Worm (Caenorhabditis elegans): ENCODE data around the gene fndc-1.

Gene fndc-1

ce11 chrII:11205783-11206182, 31.3 kb downstream of the fndc-1 start:
- TF ChIP-seq W03F9.2 (tag; optimal IDR thresholded peaks at IDR 0.05) (no peak), him-1 (tag; optimal IDR thresholded peaks at IDR 0.05) (no peak), dao-5 (tag; optimal IDR thresholded peaks at IDR 0.05) (no peak)

ce11 chrII:11204731-11205130, 32.4 kb downstream of the fndc-1 start:
- no peak for TF ChIP-seq W03F9.2 (tag; optimal IDR thresholded peaks at IDR 0.05)
- no peak for TF ChIP-seq him-1 (tag; optimal IDR thresholded peaks at IDR 0.05)
- TF ChIP-seq dao-5 (tag; optimal IDR thresholded peaks at IDR 0.05) = no peak

ce11 chrII:11202581-11203271, 34.4 kb downstream of the fndc-1 start, which contains the start of gene srap-1:
srap-1 (plus strand) TSS chrII:11203221.
- TF ChIP-seq dao-5 (tag; optimal IDR thresholded peaks at IDR 0.05) (no peak), him-1 (tag; optimal IDR thresholded peaks at IDR 0.05) (no peak)

ce11 chrII:11200234-11200755, 36.8 kb downstream of the fndc-1 start:
- TF ChIP-seq W03F9.2 (tag; optimal IDR thresholded peaks at IDR 0.05) (no peak), him-1 (tag; optimal IDR thresholded peaks at IDR 0.05) (no peak), dao-5 (tag; optimal IDR thresholded peaks at IDR 0.05) (no peak)

- TF ChIP-seq him-1 (tag; optimal IDR thresholded peaks at IDR 0.05) (no peak), dao-5 (tag; optimal IDR thresholded peaks at IDR 0.05) (no peak), W03F9.2 (tag; optimal IDR thresholded peaks at IDR 0.05) (no peak)
Observed at ce11 chrII:11193523-11193922, 43.6 kb downstream of the fndc-1 start.

ce11 chrII:11192488-11192887, 44.6 kb downstream of the fndc-1 start:
- TF ChIP-seq W03F9.2 (tag; optimal IDR thresholded peaks at IDR 0.05) = no peak
- no peak for TF ChIP-seq him-1 (tag; optimal IDR thresholded peaks at IDR 0.05)
- no peak for TF ChIP-seq dao-5 (tag; optimal IDR thresholded peaks at IDR 0.05)

- TF ChIP-seq W03F9.2 (tag; optimal IDR thresholded peaks at IDR 0.05) (no peak), dao-5 (tag; optimal IDR thresholded peaks at IDR 0.05) (no peak), him-1 (tag; optimal IDR thresholded peaks at IDR 0.05) (no peak)
Observed at ce11 chrII:11188026-11188425, 49.1 kb downstream of the fndc-1 start, which contains the start of gene F37H8.5. F37H8.5 (plus strand) TSS chrII:11188206.
